Worm (Caenorhabditis elegans) whole organism, young adult: ENCODE measurements around the gene T10F2.2.
A peak's percentile ranks its signal among the peaks of the same experiment; 100 is the strongest.

Experiments
- D2030.7 ChIP-seq: fragments of 200-800 bp; sonication (Bioruptor generic); IDR thresholded peaks from 2 replicates; pipeline ENCODE4 v1.3.6; 2022; ENCODE audit warnings: missing genetic modification reagents, missing genetic modification characterization, missing compliant biosample characterization
- F10E7.11 ChIP-seq: sonication (generic microtip); optimal IDR thresholded peaks from 2 replicates; lab custom pipeline; 2017; ENCODE audit warnings: mild to moderate bottlenecking, missing genetic modification characterization, moderate library complexity, missing compliant biosample characterization
- F33H1.4 ChIP-seq: fragments of 200-800 bp; sonication (Bioruptor generic); IDR thresholded peaks from 2 replicates; pipeline ENCODE4 v1.3.6; 2022; ENCODE audit warnings: missing genetic modification reagents, missing genetic modification characterization, missing compliant biosample characterization
- F55B11.4 ChIP-seq: sonication (generic microtip); optimal IDR thresholded peaks from 2 replicates; lab custom pipeline; 2016; ENCODE audit warnings: missing compliant biosample characterization, missing genetic modification characterization, borderline replicate concordance; ENCODE audit not compliant: insufficient read depth
- Y67H2A.10 ChIP-seq: fragments of 200-800 bp; sonication (Bioruptor generic); conservative IDR thresholded peaks from 2 replicates; pipeline ENCODE4 v1.3.6; 2022; ENCODE audit warnings: missing genetic modification reagents, missing genetic modification characterization, missing compliant biosample characterization
- aptf-2 ChIP-seq: fragments of 200-800 bp; sonication (Bioruptor generic); conservative IDR thresholded peaks from 2 replicates; pipeline ENCODE4 v1.3.6; 2022; ENCODE audit warnings: missing genetic modification reagents, missing genetic modification characterization, missing compliant biosample characterization
- attf-6 ChIP-seq: fragments of 200-800 bp; sonication (Bioruptor generic); IDR thresholded peaks from 2 replicates; pipeline ENCODE4 v1.3.6; 2022; ENCODE audit warnings: missing genetic modification reagents, missing genetic modification characterization, missing compliant biosample characterization
- ceh-100 ChIP-seq: fragments of 200-800 bp; sonication (Bioruptor generic); IDR thresholded peaks from 2 replicates; pipeline ENCODE4 v1.3.6; 2022; ENCODE audit warnings: missing genetic modification reagents, missing genetic modification characterization, missing compliant biosample characterization
- ceh-58 ChIP-seq: fragments of 200-800 bp; sonication (Bioruptor generic); IDR thresholded peaks from 2 replicates; pipeline ENCODE4 v1.3.6; 2022; ENCODE audit warnings: missing genetic modification characterization, missing compliant biosample characterization
- ceh-91 ChIP-seq: fragments of 200-800 bp; sonication (Bioruptor generic); IDR thresholded peaks from 2 replicates; pipeline ENCODE4 v1.3.6; 2022; ENCODE audit warnings: missing genetic modification reagents, missing genetic modification characterization, missing compliant biosample characterization
- chd-7 ChIP-seq: sonication (generic microtip); optimal IDR thresholded peaks from 2 replicates; lab custom pipeline; 2016; ENCODE audit warnings: mild to moderate bottlenecking, missing genetic modification characterization, moderate library complexity, missing compliant biosample characterization
- dox-1 ChIP-seq: fragments of 200-800 bp; sonication (Bioruptor generic); IDR thresholded peaks from 2 replicates; pipeline ENCODE4 v1.3.6; 2022; ENCODE audit warnings: missing genetic modification reagents, missing genetic modification characterization, missing compliant biosample characterization
- dpl-1 ChIP-seq: fragments of 150-350 bp; optimal IDR thresholded peaks from 2 replicates; lab custom pipeline; 2014; ENCODE audit warnings: missing biosample characterization, missing genetic modification reagents, missing genetic modification characterization
- efl-1 ChIP-seq: fragments of 150-350 bp; optimal IDR thresholded peaks from 2 replicates; lab custom pipeline; 2014; ENCODE audit warnings: missing biosample characterization, missing genetic modification reagents, missing genetic modification characterization
- ekl-4 ChIP-seq: fragments of 200-800 bp; sonication (Bioruptor generic); IDR thresholded peaks from 2 replicates; pipeline ENCODE4 v1.3.6; 2022; ENCODE audit warnings: missing genetic modification reagents, missing genetic modification characterization, missing compliant biosample characterization
- fkh-3 ChIP-seq: sonication (generic microtip); optimal IDR thresholded peaks from 2 replicates; lab custom pipeline; 2016; ENCODE audit warnings: mild to moderate bottlenecking, missing genetic modification characterization, missing compliant biosample characterization
- him-1 ChIP-seq: sonication (generic microtip); optimal IDR thresholded peaks from 2 replicates; lab custom pipeline; 2016; ENCODE audit warnings: missing genotype, missing genetic modification reagents, missing genetic modification characterization, missing compliant biosample characterization
- hmg-1.2 ChIP-seq: fragments of 200-800 bp; sonication (Bioruptor generic); IDR thresholded peaks from 2 replicates; pipeline ENCODE4 v1.3.6; 2022; ENCODE audit warnings: missing genetic modification reagents, missing genetic modification characterization, missing compliant biosample characterization
- hrde-1 ChIP-seq: sonication (generic microtip); optimal IDR thresholded peaks from 2 replicates; lab custom pipeline; 2016; ENCODE audit warnings: missing genetic modification characterization, mild to moderate bottlenecking, missing compliant biosample characterization, moderate library complexity, missing genotype, missing genetic modification reagents, borderline replicate concordance
- hsf-1 ChIP-seq: fragments of 200-800 bp; sonication (Bioruptor generic); IDR thresholded peaks from 2 replicates; pipeline ENCODE4 v1.3.6; 2022; ENCODE audit warnings: missing genetic modification reagents, missing genetic modification characterization, missing compliant biosample characterization
- lin-26 ChIP-seq: fragments of 200-800 bp; sonication (Bioruptor generic); IDR thresholded peaks from 2 replicates; pipeline ENCODE4 v1.3.6; 2022; ENCODE audit warnings: missing genetic modification reagents, missing genetic modification characterization, missing compliant biosample characterization
- lin-35 ChIP-seq, 3 experiments: fragments of 150-350 bp in 2 of 3; sonication (generic microtip) in 1 of 3; optimal IDR thresholded peaks; 2 replicates each; lab custom pipeline; 2014 to 2018; ENCODE audit warnings: missing biosample characterization in 3 of 3, missing genetic modification characterization in 3 of 3, missing genetic modification reagents in 3 of 3
- lin-40 ChIP-seq: sonication (generic microtip); optimal IDR thresholded peaks from 2 replicates; lab custom pipeline; 2016; ENCODE audit warnings: missing genetic modification characterization, mild to moderate bottlenecking, missing compliant biosample characterization, missing genotype, missing genetic modification reagents
- lin-54 ChIP-seq: fragments of 200-800 bp; sonication (Bioruptor generic); optimal IDR thresholded peaks from 2 replicates; lab custom pipeline; 2018; ENCODE audit warnings: mild to moderate bottlenecking, missing genetic modification characterization, missing compliant biosample characterization
- lsl-1 ChIP-seq: fragments of 200-800 bp; sonication (Bioruptor generic); optimal IDR thresholded peaks from 2 replicates; lab custom pipeline; 2018; ENCODE audit warnings: mild to moderate bottlenecking, missing genetic modification characterization, moderate library complexity, missing compliant biosample characterization
- madf-6 ChIP-seq: fragments of 200-800 bp; sonication (Bioruptor generic); IDR thresholded peaks from 2 replicates; pipeline ENCODE4 v1.3.6; 2022; ENCODE audit warnings: missing genetic modification reagents, missing genetic modification characterization, missing compliant biosample characterization
- madf-8 ChIP-seq: fragments of 200-800 bp; sonication (Bioruptor generic); conservative IDR thresholded peaks from 2 replicates; pipeline ENCODE4 v1.3.6; 2022; ENCODE audit warnings: missing genetic modification reagents, missing genetic modification characterization, missing compliant biosample characterization
- mcd-1 ChIP-seq: fragments of 200-800 bp; sonication (Bioruptor generic); IDR thresholded peaks from 2 replicates; pipeline ENCODE4 v1.3.6; 2022; ENCODE audit warnings: missing genetic modification reagents, missing genetic modification characterization, missing compliant biosample characterization
- mel-28 ChIP-seq: sonication (generic microtip); optimal IDR thresholded peaks from 2 replicates; lab custom pipeline; 2016; ENCODE audit warnings: borderline replicate concordance, mild to moderate bottlenecking, missing genetic modification characterization, missing compliant biosample characterization
- nhr-80 ChIP-seq: sonication (generic microtip); optimal IDR thresholded peaks from 2 replicates; lab custom pipeline; 2016; ENCODE audit warnings: missing genetic modification characterization, missing compliant biosample characterization
- nhr-90 ChIP-seq: sonication (generic microtip); optimal IDR thresholded peaks from 2 replicates; lab custom pipeline; 2016; ENCODE audit warnings: missing genotype, mild to moderate bottlenecking, missing genetic modification characterization, missing compliant biosample characterization
- pha-4 ChIP-seq: fragments of 150-350 bp; sonication (generic microtip); optimal IDR thresholded peaks from 2 replicates; lab custom pipeline; 2014; ENCODE audit warnings: missing biosample characterization, missing genetic modification reagents, missing genetic modification characterization
- tbx-9 ChIP-seq: sonication (generic microtip); optimal IDR thresholded peaks from 2 replicates; lab custom pipeline; 2016; ENCODE audit warnings: borderline replicate concordance, missing genetic modification characterization, inconsistent platforms, missing compliant biosample characterization
- tlf-1 ChIP-seq: fragments of 200-800 bp; sonication (Bioruptor generic); optimal IDR thresholded peaks from 2 replicates; lab custom pipeline; 2018; ENCODE audit warnings: mild to moderate bottlenecking, missing genetic modification characterization, missing compliant biosample characterization
- unc-130 ChIP-seq: sonication (generic microtip); optimal IDR thresholded peaks from 2 replicates; lab custom pipeline; 2016; ENCODE audit warnings: missing genetic modification reagents, missing genetic modification characterization, missing compliant biosample characterization
- unc-62 ChIP-seq: fragments of 150-350 bp; optimal IDR thresholded peaks from 2 replicates; lab custom pipeline; 2014; ENCODE audit warnings: missing biosample characterization, missing genetic modification reagents, missing genetic modification characterization
- xnd-1 ChIP-seq: sonication (generic microtip); optimal IDR thresholded peaks from 2 replicates; lab custom pipeline; 2016; ENCODE audit warnings: missing genotype, missing genetic modification reagents, missing genetic modification characterization, missing compliant biosample characterization
- ztf-6 ChIP-seq: fragments of 200-800 bp; sonication (Bioruptor generic); IDR thresholded peaks from 2 replicates; pipeline ENCODE4 v1.3.6; 2022; ENCODE audit warnings: missing genetic modification reagents, missing genetic modification characterization, missing compliant biosample characterization

The T10F2.2 gene

ce11 chrIII:5181641-5182040 lies 16.5 kb upstream of the T10F2.2 start:
- TF ChIP-seq F55B11.4 (tag; lab: Kevin White, UChicago), result no peak
- TF ChIP-seq unc-130 (GFP tag; lab: Kevin White, UChicago), result no peak
- peak; percentile 74; the same call in 1 of the 2 replicates for TF ChIP-seq hmg-1.2 (GFP tag; lab: Robert Waterston, UW)
- TF ChIP-seq lin-35 (GFP tag; optimal IDR thresholded peaks at IDR 0.05; lab: Kevin White, UChicago), result no peak
- no peak for TF ChIP-seq pha-4
- no peak; the same call in 1 of the 2 replicates for TF ChIP-seq ekl-4 (GFP tag; lab: Robert Waterston, UW)

- TF ChIP-seq efl-1 (GFP tag; lab: Kevin White, UChicago) (peak; percentile 86), dpl-1 (GFP tag; lab: Kevin White, UChicago) (peak; percentile 12), hrde-1 (tag; lab: Kevin White, UChicago) (no peak), tlf-1 (peak; percentile 52), mel-28 (no peak), unc-62 (no peak), ekl-4 (GFP tag; lab: Robert Waterston, UW) (peak; percentile 54; the same call in 1 of the 2 replicates), D2030.7 (peak; percentile 67), him-1 (tag; lab: Kevin White, UChicago) (peak; percentile 17), lin-54 (GFP tag; lab: Kevin White, UChicago) (peak; percentile 45), ztf-6 (GFP tag; lab: Robert Waterston, UW) (no peak), Y67H2A.10 (no peak), lin-40 (tag; lab: Kevin White, UChicago) (no peak), lsl-1 (GFP tag; lab: Kevin White, UChicago) (peak; percentile 67), mcd-1 (GFP tag; lab: Robert Waterston, UW) (peak; percentile 47; the same call in 1 of the 2 replicates), madf-6 (GFP tag; lab: Robert Waterston, UW) (peak; percentile 86), xnd-1 (peak; percentile 64), dox-1 (GFP tag; lab: Robert Waterston, UW) (peak; percentile 66), lin-26 (GFP tag; lab: Robert Waterston, UW) (0 out of 2 replicates have a peak, but pooled peaks have one; percentile 47), madf-8 (peak; percentile 68), F55B11.4 (tag; lab: Kevin White, UChicago) (no peak), chd-7 (tag; lab: Kevin White, UChicago) (no peak), F33H1.4 (GFP tag; lab: Robert Waterston, UW) (peak; percentile 26; the same call in 1 of the 2 replicates), aptf-2 (0 out of 2 replicates have a peak, but pooled peaks have one; percentile 45), ceh-91 (GFP tag; lab: Robert Waterston, UW) (peak; percentile 67)
These were observed 16.1 kb upstream of the T10F2.2 start for ce11 chrIII:5181217-5181616.

- TF ChIP-seq dox-1 (GFP tag; lab: Robert Waterston, UW), result peak; percentile 33; the same call in 1 of the 2 replicates
- no peak for TF ChIP-seq nhr-90 (tag; lab: Kevin White, UChicago)
- no peak for TF ChIP-seq tbx-9 (tag; lab: Kevin White, UChicago)
- TF ChIP-seq fkh-3 (tag; lab: Kevin White, UChicago), result no peak
- no peak for TF ChIP-seq F10E7.11
- TF ChIP-seq attf-6 (GFP tag; lab: Robert Waterston, UW), result no peak
- no peak for TF ChIP-seq madf-6 (GFP tag; lab: Robert Waterston, UW)
- TF ChIP-seq ceh-58 (GFP tag; lab: Robert Waterston, UW), result no peak
- TF ChIP-seq ceh-100 (GFP tag; lab: Robert Waterston, UW), result no peak
- TF ChIP-seq nhr-80 (tag; lab: Kevin White, UChicago), result peak; percentile 57
- TF ChIP-seq hsf-1, result no peak
These were observed 15.5 kb upstream of the T10F2.2 start for ce11 chrIII:5180588-5180987.
